Fruit fly (Drosophila melanogaster) whole organism, prepupa: ENCODE measurements around the gene Nf-YB.

ENCODE experiments used
- CG10669 ChIP-seq: fragments of 200-800 bp; sonication (Bioruptor generic); optimal IDR thresholded peaks from 3 replicates; lab custom pipeline; 2018; ENCODE audit warnings: missing biosample characterization, mild to moderate bottlenecking, missing genetic modification characterization, moderate library complexity
- CG1621 ChIP-seq: fragments of 200-800 bp; sonication (Bioruptor generic); optimal IDR thresholded peaks from 3 replicates; lab custom pipeline; 2018; ENCODE audit warnings: missing biosample characterization, mild to moderate bottlenecking, missing genetic modification characterization
- CG16779 ChIP-seq: fragments of 200-800 bp; sonication (Bioruptor generic); optimal IDR thresholded peaks from 3 replicates; lab custom pipeline; 2017; ENCODE audit warnings: missing biosample characterization, mild to moderate bottlenecking, missing genetic modification characterization
- CG3032 ChIP-seq: fragments of 200-800 bp; optimal IDR thresholded peaks from 2 replicates; lab custom pipeline; 2019; ENCODE audit warnings: missing biosample characterization, mild to moderate bottlenecking, missing genetic modification characterization, moderate library complexity
- CG34406 ChIP-seq: fragments of 200-800 bp; sonication (Bioruptor generic); optimal IDR thresholded peaks from 3 replicates; lab custom pipeline; 2016; ENCODE audit warnings: missing biosample characterization, missing genetic modification characterization
- CG3919 ChIP-seq: fragments of 200-800 bp; sonication (Bioruptor generic); optimal IDR thresholded peaks from 3 replicates; lab custom pipeline; 2016; ENCODE audit warnings: missing biosample characterization, missing genetic modification characterization
- CG6854 ChIP-seq: fragments of 200-800 bp; sonication (Bioruptor generic); optimal IDR thresholded peaks from 2 replicates; lab custom pipeline; 2017; ENCODE audit warnings: missing biosample characterization, mild to moderate bottlenecking, missing genetic modification characterization
- CG7368 ChIP-seq: fragments of 200-800 bp; sonication (Bioruptor generic); optimal IDR thresholded peaks from 3 replicates; lab custom pipeline; 2016; ENCODE audit warnings: missing biosample characterization, missing genetic modification characterization
- CG8119 ChIP-seq: fragments of 200-800 bp; sonication (Bioruptor generic); IDR thresholded peaks from 3 replicates; pipeline ENCODE4 v1.3.6; 2022; ENCODE audit warnings: missing biosample characterization, missing genetic modification characterization
- CG8319 ChIP-seq: fragments of 200-800 bp; sonication (Bioruptor generic); optimal IDR thresholded peaks from 3 replicates; lab custom pipeline; 2016; ENCODE audit warnings: missing biosample characterization, missing genetic modification characterization
- Ets21C ChIP-seq: fragments of 200-800 bp; sonication (Bioruptor generic); optimal IDR thresholded peaks from 3 replicates; lab custom pipeline; 2016; ENCODE audit warnings: missing biosample characterization, missing genetic modification characterization
- Sox102F ChIP-seq: fragments of 200-800 bp; sonication (Bioruptor generic); optimal IDR thresholded peaks from 2 replicates; lab custom pipeline; 2016; ENCODE audit warnings: missing biosample characterization, mild to moderate bottlenecking, missing genetic modification characterization
- Sox14 ChIP-seq: fragments of 200-800 bp; sonication (Bioruptor generic); optimal IDR thresholded peaks from 3 replicates; lab custom pipeline; 2016; ENCODE audit warnings: missing biosample characterization, missing genetic modification characterization
- cyc ChIP-seq: fragments of 200-800 bp; sonication (Bioruptor generic); optimal IDR thresholded peaks from 3 replicates; lab custom pipeline; 2016; ENCODE audit warnings: missing biosample characterization, missing genetic modification characterization
- dac ChIP-seq: fragments of 200-800 bp; sonication (Bioruptor generic); optimal IDR thresholded peaks from 2 replicates; lab custom pipeline; 2017; ENCODE audit warnings: missing biosample characterization, mild to moderate bottlenecking, missing genetic modification characterization
- dsx ChIP-seq: fragments of 200-800 bp; optimal IDR thresholded peaks from 3 replicates; lab custom pipeline; 2019; ENCODE audit warnings: missing biosample characterization, mild to moderate bottlenecking, missing genetic modification characterization, moderate library complexity; ENCODE audit not compliant: poor library complexity, severe bottlenecking
- esn ChIP-seq: fragments of 200-800 bp; sonication (Bioruptor generic); optimal IDR thresholded peaks from 2 replicates; lab custom pipeline; 2016; ENCODE audit warnings: missing biosample characterization, mild to moderate bottlenecking, missing genetic modification characterization, moderate library complexity
- fd59A ChIP-seq: fragments of 200-800 bp; sonication (Bioruptor generic); optimal IDR thresholded peaks from 2 replicates; lab custom pipeline; 2017; ENCODE audit warnings: missing biosample characterization, mild to moderate bottlenecking, missing genetic modification characterization, missing genetic modification reagents
- fd85E ChIP-seq: fragments of 200-800 bp; sonication (Bioruptor generic); optimal IDR thresholded peaks from 3 replicates; lab custom pipeline; 2016; ENCODE audit warnings: missing biosample characterization, missing genetic modification characterization
- lz ChIP-seq: fragments of 200-800 bp; sonication (Bioruptor generic); optimal IDR thresholded peaks from 3 replicates; lab custom pipeline; 2016; ENCODE audit warnings: missing biosample characterization, missing genetic modification characterization

Gene Nf-YB

DNA sequence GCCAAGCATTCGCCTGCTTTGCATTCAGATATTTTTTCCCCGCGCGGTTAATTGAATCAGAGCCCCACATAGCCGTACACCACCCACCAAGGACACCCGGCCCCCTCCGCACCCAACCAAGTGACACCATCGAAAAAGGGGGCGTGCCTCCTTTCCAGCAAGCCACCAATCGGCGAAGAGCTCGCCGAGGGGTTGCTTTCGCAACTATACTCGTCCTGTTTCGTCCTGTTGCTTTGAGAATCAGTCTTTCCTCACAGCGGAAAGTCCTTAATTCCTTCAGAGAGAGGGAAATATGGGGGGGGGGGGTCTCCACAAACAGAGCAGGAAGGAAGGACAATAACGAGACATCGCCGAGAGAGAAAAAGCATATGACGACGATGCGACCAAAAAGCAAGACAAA, 33.9 kb downstream of the Nf-YB start:
- TF ChIP-seq CG6854, result no peak
- no peak for TF ChIP-seq CG34406 (GFP tag; lab: Kevin White, UChicago)
- TF ChIP-seq cyc (GFP tag; lab: Kevin White, UChicago), result no peak
- no peak for TF ChIP-seq fd59A (GFP tag; lab: Kevin White, UChicago)
- no peak for TF ChIP-seq CG7368 (GFP tag; lab: Kevin White, UChicago)
- TF ChIP-seq CG16779, result no peak

- TF ChIP-seq CG3919 (GFP tag; lab: Kevin White, UChicago) (no peak), esn (GFP tag; lab: Kevin White, UChicago) (no peak), fd85E (no peak), Sox14 (GFP tag; lab: Kevin White, UChicago) (no peak), dsx (no peak), dac (no peak), cyc (GFP tag; lab: Kevin White, UChicago) (no peak), CG1621 (no peak), lz (no peak), CG10669 (GFP tag; lab: Kevin White, UChicago) (no peak), Sox102F (no peak), Ets21C (GFP tag; lab: Kevin White, UChicago) (no peak), CG3032 (tag; lab: Kevin White, UChicago) (no peak), CG6854 (no peak), CG8319 (no peak), fd59A (GFP tag; lab: Kevin White, UChicago) (no peak)
Measured at dm6 chr2L:19774278-19774677, 38.4 kb downstream of the Nf-YB start.

DNA sequence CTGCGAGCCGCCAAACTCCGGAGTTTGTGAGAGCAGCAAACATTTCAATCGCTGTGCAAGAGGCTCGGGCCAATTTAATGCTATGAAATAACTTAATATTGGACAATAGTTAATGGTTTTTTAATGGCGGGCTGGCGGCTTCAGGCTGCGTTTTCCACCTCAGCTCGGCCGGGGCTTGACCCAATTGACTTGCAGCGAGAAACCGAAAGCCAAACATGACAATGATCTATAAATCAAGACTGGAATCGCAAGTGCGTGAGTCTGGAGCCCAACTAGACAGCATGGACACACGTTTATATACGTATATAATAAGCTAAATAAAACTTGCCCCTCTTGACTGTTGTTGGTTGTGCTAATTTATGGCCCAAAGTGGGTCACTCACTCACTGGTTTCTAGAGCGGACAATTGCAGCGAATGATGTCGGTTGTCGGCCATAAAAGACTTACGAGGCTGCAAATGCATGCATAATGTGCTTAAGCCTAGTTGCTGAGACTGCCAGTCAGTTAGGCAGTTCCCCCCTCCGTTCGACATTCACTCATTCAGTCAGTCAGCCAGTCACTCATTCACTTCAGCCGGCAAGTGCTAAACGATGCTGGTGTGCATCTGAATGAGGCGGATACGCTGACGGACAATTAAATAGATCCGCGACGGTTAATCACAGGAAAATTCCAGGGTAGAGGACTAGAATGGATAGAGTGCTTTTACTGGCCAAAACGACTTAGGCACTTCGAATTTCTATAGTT, 49.2 kb downstream of the Nf-YB start:
- TF ChIP-seq CG8119 (GFP tag; lab: Robert Waterston, UW) (0 out of 3 replicates have a peak, but pooled peaks have one; percentile 13), dac (no peak)
